Worm (Caenorhabditis elegans) whole organism, L4 larva: ENCODE data around the gene srx-31.
"Not testable (repeated sequence)": the region's sequence is repeated elsewhere in the genome, so short reads cannot be mapped to it uniquely, and the experiment has no call there.

Experiments used
- D1046.2 ChIP-seq: fragments of 200-800 bp; sonication (Bioruptor generic); IDR thresholded peaks from 2 replicates; pipeline ENCODE4 v1.3.6; 2022; ENCODE audit warnings: missing genetic modification characterization, missing compliant biosample characterization
- F10B5.3 ChIP-seq: sonication (generic microtip); optimal IDR thresholded peaks from 2 replicates; lab custom pipeline; 2016; ENCODE audit warnings: mild to moderate bottlenecking, missing genetic modification characterization, missing compliant biosample characterization
- F26F4.8 ChIP-seq: fragments of 200-800 bp; sonication (Bioruptor generic); conservative IDR thresholded peaks from 2 replicates; pipeline ENCODE4 v1.3.6; 2022; ENCODE audit warnings: missing genetic modification characterization, missing compliant biosample characterization
- F49E8.2 ChIP-seq: sonication (generic microtip); optimal IDR thresholded peaks from 2 replicates; lab custom pipeline; 2016; ENCODE audit warnings: missing compliant biosample characterization, mild to moderate bottlenecking, missing genetic modification characterization, borderline replicate concordance
- Y48G9A.11 ChIP-seq: fragments of 200-800 bp; sonication (Bioruptor generic); IDR thresholded peaks from 2 replicates; pipeline ENCODE4 v1.3.6; 2022; ENCODE audit warnings: missing genetic modification reagents, missing genetic modification characterization, missing compliant biosample characterization
- arid-1 ChIP-seq: fragments of 200-800 bp; sonication (Bioruptor generic); conservative IDR thresholded peaks from 2 replicates; pipeline ENCODE4 v1.3.6; 2022; ENCODE audit warnings: missing genetic modification reagents, missing genetic modification characterization, missing compliant biosample characterization
- attf-4 ChIP-seq: sonication (generic microtip); optimal IDR thresholded peaks from 3 replicates; lab custom pipeline; 2017; ENCODE audit warnings: missing biosample characterization, missing genetic modification characterization
- ceh-28 ChIP-seq: fragments of 150-350 bp; optimal IDR thresholded peaks from 2 replicates; lab custom pipeline; 2014; ENCODE audit warnings: missing biosample characterization, missing genetic modification reagents, missing genetic modification characterization
- ceh-44 ChIP-seq: fragments of 200-800 bp; sonication (Bioruptor generic); IDR thresholded peaks from 2 replicates; pipeline ENCODE4 v1.3.6; 2022; ENCODE audit warnings: missing genetic modification reagents, missing genetic modification characterization, missing compliant biosample characterization
- daf-12 ChIP-seq: fragments of 150-350 bp; optimal IDR thresholded peaks from 2 replicates; lab custom pipeline; 2014; ENCODE audit warnings: missing biosample characterization, missing genetic modification reagents, missing genetic modification characterization
- daf-16 ChIP-seq, 3 experiments: sonication (generic microtip); optimal IDR thresholded peaks; 2 replicates each; lab custom pipeline; 2016 to 2017; ENCODE audit warnings: missing genetic modification characterization in 3 of 3, missing genetic modification reagents in 3 of 3, mild to moderate bottlenecking in 2 of 3, missing compliant biosample characterization in 2 of 3, missing biosample characterization in 1 of 3, moderate library complexity in 1 of 3
- daf-19 ChIP-seq: fragments of 200-800 bp; sonication (Bioruptor generic); conservative IDR thresholded peaks from 2 replicates; pipeline ENCODE4 v1.3.6; 2022; ENCODE audit warnings: missing genetic modification characterization, missing compliant biosample characterization
- daf-8 ChIP-seq: fragments of 200-800 bp; sonication (Bioruptor generic); IDR thresholded peaks from 2 replicates; pipeline ENCODE4 v1.3.6; 2022; ENCODE audit warnings: missing genetic modification characterization, missing compliant biosample characterization
- dmd-6 ChIP-seq: fragments of 200-800 bp; sonication (Bioruptor generic); IDR thresholded peaks from 2 replicates; pipeline ENCODE4 v1.3.6; 2022; ENCODE audit warnings: missing genetic modification reagents, missing genetic modification characterization, missing compliant biosample characterization
- dmd-8 ChIP-seq: fragments of 200-800 bp; sonication (Bioruptor generic); IDR thresholded peaks from 2 replicates; pipeline ENCODE4 v1.3.6; 2022; ENCODE audit warnings: missing genetic modification characterization, missing compliant biosample characterization
- dmd-9 ChIP-seq: fragments of 200-800 bp; sonication (Bioruptor generic); IDR thresholded peaks from 2 replicates; pipeline ENCODE4 v1.3.6; 2022; ENCODE audit warnings: missing genetic modification reagents, missing genetic modification characterization, missing compliant biosample characterization
- dpl-1 ChIP-seq: fragments of 150-350 bp; optimal IDR thresholded peaks from 2 replicates; lab custom pipeline; 2014; ENCODE audit warnings: missing biosample characterization, missing genetic modification reagents, missing genetic modification characterization
- duxl-1 ChIP-seq: sonication (generic microtip); optimal IDR thresholded peaks from 2 replicates; lab custom pipeline; 2016; ENCODE audit warnings: mild to moderate bottlenecking, missing genetic modification characterization, moderate library complexity, missing compliant biosample characterization; ENCODE audit not compliant: poor library complexity
- fkh-10 ChIP-seq: fragments of 150-350 bp; optimal IDR thresholded peaks from 2 replicates; lab custom pipeline; 2014; ENCODE audit warnings: missing biosample characterization, missing genetic modification reagents, missing genetic modification characterization
- fos-1 ChIP-seq: fragments of 150-350 bp; optimal IDR thresholded peaks from 2 replicates; lab custom pipeline; 2014; ENCODE audit warnings: missing biosample characterization, missing genetic modification characterization
- lim-7 ChIP-seq: fragments of 200-800 bp; sonication (Bioruptor generic); IDR thresholded peaks from 2 replicates; pipeline ENCODE4 v1.3.6; 2022; ENCODE audit warnings: missing genetic modification characterization, missing compliant biosample characterization
- lin-13 ChIP-seq: fragments of 150-350 bp; optimal IDR thresholded peaks from 2 replicates; lab custom pipeline; 2014; ENCODE audit warnings: missing biosample characterization, missing genetic modification reagents, missing genetic modification characterization
- lin-39 ChIP-seq: fragments of 150-350 bp; optimal IDR thresholded peaks from 2 replicates; lab custom pipeline; 2014; ENCODE audit warnings: missing biosample characterization, missing genetic modification reagents, missing genetic modification characterization
- madf-5 ChIP-seq, 2 experiments: fragments of 200-800 bp; sonication (Bioruptor generic); IDR thresholded peaks; 2 replicates each; pipeline ENCODE4 v1.3.6; 2022; ENCODE audit warnings: missing compliant biosample characterization in 2 of 2, missing genetic modification characterization in 2 of 2
- madf-9 ChIP-seq: fragments of 200-800 bp; sonication (Bioruptor generic); conservative IDR thresholded peaks from 2 replicates; pipeline ENCODE4 v1.3.6; 2022; ENCODE audit warnings: missing genetic modification reagents, missing genetic modification characterization, missing compliant biosample characterization
- nhr-237 ChIP-seq: sonication (generic microtip); optimal IDR thresholded peaks from 2 replicates; lab custom pipeline; 2017; ENCODE audit warnings: missing biosample characterization, missing genetic modification characterization
- nhr-28 ChIP-seq: fragments of 150-350 bp; optimal IDR thresholded peaks from 2 replicates; lab custom pipeline; 2014; ENCODE audit warnings: missing biosample characterization, missing genetic modification characterization
- nhr-42 ChIP-seq: fragments of 200-800 bp; sonication (Bioruptor generic); IDR thresholded peaks from 2 replicates; pipeline ENCODE4 v1.3.6; 2022; ENCODE audit warnings: missing genetic modification characterization, missing compliant biosample characterization
- nhr-76 ChIP-seq: fragments of 150-350 bp; optimal IDR thresholded peaks from 2 replicates; lab custom pipeline; 2014; ENCODE audit warnings: missing biosample characterization, missing genetic modification characterization
- pha-4 ChIP-seq, 2 experiments: fragments of 150-350 bp in 1 of 2; fragments of 200-800 bp in 1 of 2; sonication (Bioruptor generic) in 1 of 2; IDR thresholded peaks in 1 of 2; optimal IDR thresholded peaks in 1 of 2; 2 replicates each; pipeline versions ENCODE4 v1.3.6 to Lab custom; 2014 to 2022; ENCODE audit warnings: missing genetic modification characterization in 2 of 2, missing genetic modification reagents in 2 of 2, missing biosample characterization in 1 of 2, missing compliant biosample characterization in 1 of 2
- sdz-12 ChIP-seq: fragments of 200-800 bp; sonication (Bioruptor generic); optimal IDR thresholded peaks from 2 replicates; lab custom pipeline; 2018; ENCODE audit warnings: mild to moderate bottlenecking, missing genetic modification characterization, missing compliant biosample characterization
- skn-1 ChIP-seq: fragments of 150-350 bp; optimal IDR thresholded peaks from 2 replicates; lab custom pipeline; 2014; ENCODE audit warnings: missing biosample characterization, missing genetic modification characterization
- spr-1 ChIP-seq: sonication (generic microtip); optimal IDR thresholded peaks from 2 replicates; lab custom pipeline; 2016; ENCODE audit warnings: mild to moderate bottlenecking, missing genetic modification characterization, missing compliant biosample characterization
- tra-1 ChIP-seq: fragments of 200-800 bp; sonication (Bioruptor generic); IDR thresholded peaks from 2 replicates; pipeline ENCODE4 v1.3.6; 2022; ENCODE audit warnings: missing genetic modification reagents, missing genetic modification characterization, missing compliant biosample characterization
- unc-130 ChIP-seq: sonication (generic microtip); optimal IDR thresholded peaks from 2 replicates; lab custom pipeline; 2016; ENCODE audit warnings: missing genetic modification reagents, missing genetic modification characterization, missing compliant biosample characterization
- unc-39 ChIP-seq: sonication (generic microtip); optimal IDR thresholded peaks from 2 replicates; lab custom pipeline; 2017; ENCODE audit warnings: missing biosample characterization, missing genetic modification characterization
- unc-62 ChIP-seq, 3 experiments: fragments of 150-350 bp in 1 of 3; sonication (generic microtip); optimal IDR thresholded peaks in 2 of 3; peaks in 1 of 3; 1 replicate in 1 of 3; 2 replicates in 2 of 3; lab custom pipeline; 2014 to 2017; ENCODE audit warnings: missing biosample characterization in 3 of 3, missing genetic modification characterization in 3 of 3, missing genetic modification reagents in 3 of 3, missing genotype in 1 of 3
- vab-7 ChIP-seq: fragments of 200-800 bp; sonication (Bioruptor generic); IDR thresholded peaks from 2 replicates; pipeline ENCODE4 v1.3.6; 2022; ENCODE audit warnings: missing genetic modification reagents, missing genetic modification characterization, missing compliant biosample characterization
- zip-11 ChIP-seq: fragments of 200-800 bp; sonication (Bioruptor generic); IDR thresholded peaks from 2 replicates; pipeline ENCODE4 v1.3.6; 2022; ENCODE audit warnings: missing genetic modification characterization, missing compliant biosample characterization

srx-31 gene

ce11 chrV:826097-826496 lies 3.3 kb upstream of the srx-31 start, which contains the start of gene F41H8.2:
TSS of gene F41H8.2 (plus strand) at chrV:826397.
- TF ChIP-seq skn-1 (tag; lab: Kevin White, UChicago), result no peak
- TF ChIP-seq daf-8 (GFP tag; lab: Robert Waterston, UW), result no peak
- TF ChIP-seq F49E8.2 (tag; lab: Kevin White, UChicago), result no peak
- TF ChIP-seq daf-12, result no peak
- no peak for TF ChIP-seq dmd-6 (GFP tag; lab: Robert Waterston, UW)
- TF ChIP-seq duxl-1, result no peak
- TF ChIP-seq F10B5.3, result no peak
- no peak for TF ChIP-seq unc-130 (GFP tag; lab: Kevin White, UChicago)
- no peak for TF ChIP-seq dmd-8 (GFP tag; lab: Robert Waterston, UW)
- TF ChIP-seq unc-39 (tag; lab: Kevin White, UChicago), result no peak

ce11 chrV:820629-821028 lies 2.2 kb downstream of the srx-31 start, which contains the start of gene srx-32:
TSS of gene srx-32 (minus strand) at chrV:820729.
- TF ChIP-seq unc-62 (GFP tag; optimal IDR thresholded peaks at IDR 0.05 in 1 of 2; lab: Kevin White, UChicago), result peak in 1 of 2 experiments; percentile 30
- not testable (repeated sequence) for TF ChIP-seq unc-62 (tag; optimal IDR thresholded peaks at IDR 0.05; lab: Kevin White, UChicago)
- TF ChIP-seq, all 104 proteins: peak for 1; not testable (repeated sequence) for 103

- TF ChIP-seq pha-4 (GFP tag; IDR thresholded peaks at IDR 0.05; lab: Robert Waterston, UW), result no peak
- TF ChIP-seq pha-4 (tag; optimal IDR thresholded peaks at IDR 0.05; lab: Kevin White, UChicago), result no peak
- TF ChIP-seq nhr-237 (tag; lab: Kevin White, UChicago), result no peak
- no peak for TF ChIP-seq spr-1
- no peak for TF ChIP-seq arid-1 (GFP tag; lab: Robert Waterston, UW)
- no peak for TF ChIP-seq nhr-76 (tag; lab: Kevin White, UChicago)
- TF ChIP-seq daf-19, result no peak
- TF ChIP-seq vab-7 (GFP tag; lab: Robert Waterston, UW), result no peak
- no peak for TF ChIP-seq lin-39 (tag; lab: Kevin White, UChicago)
- TF ChIP-seq D1046.2 (GFP tag; lab: Robert Waterston, UW), result no peak
- TF ChIP-seq zip-11 (GFP tag; lab: Robert Waterston, UW), result no peak
- TF ChIP-seq F49E8.2 (tag; lab: Kevin White, UChicago), result no peak
These were observed 5.6 kb downstream of the srx-31 start, which contains the start of gene R13D11.1 for ce11 chrV:817182-817581. TSS of gene R13D11.1 (plus strand) at chrV:817482.

- no peak for TF ChIP-seq F49E8.2 (tag; lab: Kevin White, UChicago)
- no peak for TF ChIP-seq sdz-12
- no peak for TF ChIP-seq unc-130 (GFP tag; lab: Kevin White, UChicago)
- no peak for TF ChIP-seq daf-12
- TF ChIP-seq ceh-44 (GFP tag; lab: Robert Waterston, UW), result no peak
- TF ChIP-seq dmd-6 (GFP tag; lab: Robert Waterston, UW), result no peak
- TF ChIP-seq F26F4.8, result no peak
- no peak for TF ChIP-seq lin-13 (GFP tag; lab: Kevin White, UChicago)
- no peak for TF ChIP-seq attf-4 (tag; lab: Kevin White, UChicago)
- no peak for TF ChIP-seq madf-9 (GFP tag; lab: Robert Waterston, UW)
- TF ChIP-seq daf-19, result no peak
- no peak for TF ChIP-seq daf-16 (GFP tag; optimal IDR thresholded peaks at IDR 0.05; lab: Kevin White, UChicago)
- TF ChIP-seq daf-16 (tag; optimal IDR thresholded peaks at IDR 0.05; lab: Kevin White, UChicago), result no peak
These were observed 8.1 kb downstream of the srx-31 start, which contains the start of gene R13D11.3 for ce11 chrV:814716-815115. TSS of gene R13D11.3 (plus strand) at chrV:815016.

ce11 chrV:813101-813500 lies 9.7 kb downstream of the srx-31 start, which contains the start of gene R13D11.10:
TSS of gene R13D11.10 (minus strand) at chrV:813201.
- TF ChIP-seq Y48G9A.11, result no peak
- no peak for TF ChIP-seq madf-5 (GFP tag; IDR thresholded peaks at IDR 0.05; lab: Robert Waterston, UW)
- no peak for TF ChIP-seq fkh-10 (GFP tag; lab: Kevin White, UChicago)
- TF ChIP-seq lin-39 (tag; lab: Kevin White, UChicago), result no peak
- TF ChIP-seq nhr-237 (tag; lab: Kevin White, UChicago), result no peak
- TF ChIP-seq dmd-9 (GFP tag; lab: Robert Waterston, UW), result no peak
- no peak for TF ChIP-seq nhr-28 (tag; lab: Kevin White, UChicago)
- TF ChIP-seq dpl-1, result no peak
- TF ChIP-seq tra-1 (GFP tag; lab: Robert Waterston, UW), result no peak
- no peak for TF ChIP-seq fos-1 (tag; lab: Kevin White, UChicago)
- TF ChIP-seq lim-7 (GFP tag; lab: Robert Waterston, UW), result no peak
- TF ChIP-seq ceh-28, result no peak
- no peak for TF ChIP-seq nhr-42
